Worm (Caenorhabditis elegans): Measurements from ENCODE around the gene lad-2.

The lad-2 gene

ce11 chrIV:2971060-2971459 lies 7.2 kb downstream of the lad-2 start:
- no peak for TF ChIP-seq lin-11 (tag; optimal IDR thresholded peaks at IDR 0.05)
- TF ChIP-seq nhr-237 (tag; optimal IDR thresholded peaks at IDR 0.05), result no peak
- TF ChIP-seq nhr-23 (tag; optimal IDR thresholded peaks at IDR 0.05), result no peak
- no peak for TF ChIP-seq nhr-6 (tag; optimal IDR thresholded peaks at IDR 0.05)
- TF ChIP-seq lsy-2 (tag; optimal IDR thresholded peaks at IDR 0.05), result no peak
- TF ChIP-seq crh-2 (tag; optimal IDR thresholded peaks at IDR 0.05), result no peak
- no peak for TF ChIP-seq ceh-16 (tag; optimal IDR thresholded peaks at IDR 0.05)
- TF ChIP-seq nhr-21 (tag; optimal IDR thresholded peaks at IDR 0.05), result no peak
- no peak for TF ChIP-seq F13H6.1 (tag; optimal IDR thresholded peaks at IDR 0.05)
- no peak for TF ChIP-seq aly-2 (tag; optimal IDR thresholded peaks at IDR 0.05)
- TF ChIP-seq alr-1 (tag; optimal IDR thresholded peaks at IDR 0.05), result no peak
- no peak for TF ChIP-seq nhr-25 (tag; optimal IDR thresholded peaks at IDR 0.05)
- no peak for TF ChIP-seq nhr-12 (tag; optimal IDR thresholded peaks at IDR 0.05)
- no peak for TF ChIP-seq mdl-1 (tag; optimal IDR thresholded peaks at IDR 0.05)
- no peak for TF ChIP-seq unc-62 (GFP tag; optimal IDR thresholded peaks at IDR 0.05)
- TF ChIP-seq dmd-4 (tag; optimal IDR thresholded peaks at IDR 0.05), result no peak

- no peak for TF ChIP-seq lin-13 (GFP tag; optimal IDR thresholded peaks at IDR 0.05)
- TF ChIP-seq gmeb-1 (tag; optimal IDR thresholded peaks at IDR 0.05), result no peak
- TF ChIP-seq sma-3 (GFP tag; optimal IDR thresholded peaks at IDR 0.05), result no peak
- no peak for TF ChIP-seq F13H6.1 (tag; optimal IDR thresholded peaks at IDR 0.05)
- TF ChIP-seq nhr-129 (tag; optimal IDR thresholded peaks at IDR 0.05), result no peak
- TF ChIP-seq aly-2 (tag; optimal IDR thresholded peaks at IDR 0.05), result no peak
- no peak for TF ChIP-seq nhr-23 (tag; optimal IDR thresholded peaks at IDR 0.05)
- no peak for TF ChIP-seq ceh-82 (tag; optimal IDR thresholded peaks at IDR 0.05)
Measured at ce11 chrIV:2969399-2969990, 8.8 kb downstream of the lad-2 start, which contains the start of gene Y54G2A.57. TSS of gene Y54G2A.57 (plus strand) at chrIV:2969940.

DNA sequence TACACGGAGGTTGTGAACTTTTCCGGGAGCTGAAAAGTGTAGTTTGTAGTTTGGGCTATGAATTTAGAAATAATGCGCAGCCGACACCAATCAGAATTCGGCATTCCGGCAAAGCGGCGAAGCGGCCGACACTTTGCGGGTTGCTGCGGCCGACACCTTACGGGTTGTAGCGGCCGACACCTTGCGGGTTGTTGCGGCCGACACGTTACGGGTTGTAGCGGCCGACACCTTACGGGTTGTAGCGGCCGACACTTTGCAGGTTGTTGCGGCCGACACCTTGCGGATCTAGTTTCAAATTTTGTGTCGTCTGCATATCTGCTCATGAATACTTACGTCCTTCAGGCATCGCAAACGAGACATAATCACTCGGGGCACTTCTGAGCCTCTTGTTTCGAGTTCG lies 11.4 kb downstream of the lad-2 start:
- no peak for TF ChIP-seq sma-9 (GFP tag; optimal IDR thresholded peaks at IDR 0.05)
- no peak for TF ChIP-seq sma-9 (tag; optimal IDR thresholded peaks at IDR 0.05)
- no peak for TF ChIP-seq ceh-16 (tag; optimal IDR thresholded peaks at IDR 0.05)
- TF ChIP-seq peb-1 (tag; optimal IDR thresholded peaks at IDR 0.05), result no peak
- TF ChIP-seq elt-3 (tag; optimal IDR thresholded peaks at IDR 0.05), result no peak
- no peak for TF ChIP-seq skn-1 (tag; optimal IDR thresholded peaks at IDR 0.05)
- TF ChIP-seq unc-62 (GFP tag; optimal IDR thresholded peaks at IDR 0.05), result no peak
- no peak for TF ChIP-seq egl-27 (tag; optimal IDR thresholded peaks at IDR 0.05)
- no peak for TF ChIP-seq nhr-23 (tag; optimal IDR thresholded peaks at IDR 0.05)
- no peak for TF ChIP-seq Y55F3AM.14 (GFP tag; optimal IDR thresholded peaks at IDR 0.05)
- TF ChIP-seq lin-39 (tag; optimal IDR thresholded peaks at IDR 0.05), result no peak
- TF ChIP-seq gmeb-1 (tag; optimal IDR thresholded peaks at IDR 0.05), result no peak
- no peak for TF ChIP-seq ztf-1 (GFP tag; conservative IDR thresholded peaks at IDR 0.05)
- no peak for TF ChIP-seq nhr-10 (tag; optimal IDR thresholded peaks at IDR 0.05)
- no peak for TF ChIP-seq mab-5 (tag; optimal IDR thresholded peaks at IDR 0.05)
- TF ChIP-seq alr-1 (tag; optimal IDR thresholded peaks at IDR 0.05), result no peak
- TF ChIP-seq ama-1 (optimal IDR thresholded peaks at IDR 0.05), result no peak
- no peak for TF ChIP-seq crh-2 (tag; optimal IDR thresholded peaks at IDR 0.05)
- no peak for TF ChIP-seq unc-39 (tag; optimal IDR thresholded peaks at IDR 0.05)

DNA sequence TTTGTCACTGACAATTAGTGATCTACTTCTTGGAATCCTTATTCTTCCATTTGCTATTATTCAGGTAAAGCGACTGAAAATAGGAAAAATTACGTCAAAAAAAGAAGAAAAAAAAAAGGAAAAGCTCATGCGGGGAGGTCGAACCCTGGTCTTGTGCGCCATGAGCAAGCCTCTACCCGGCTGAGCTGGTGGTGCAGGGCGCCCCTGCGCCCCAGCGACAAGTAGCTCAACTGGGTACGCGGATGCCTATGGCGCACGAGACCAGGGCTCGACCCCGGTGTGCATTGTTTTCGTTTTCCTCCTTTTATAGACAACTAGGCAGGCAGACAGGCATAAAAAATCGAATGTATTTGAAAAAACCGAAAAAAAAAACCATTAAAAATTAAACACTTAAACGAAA lies 18.0 kb downstream of the lad-2 start:
- TF ChIP-seq lin-13 (GFP tag; optimal IDR thresholded peaks at IDR 0.05), result no peak
- no peak for TF ChIP-seq R02D3.7 (tag; optimal IDR thresholded peaks at IDR 0.05)
- TF ChIP-seq nhr-12 (tag; optimal IDR thresholded peaks at IDR 0.05), result no peak
- no peak for TF ChIP-seq ztf-4 (tag; optimal IDR thresholded peaks at IDR 0.05)
- no peak for TF ChIP-seq lsy-2 (tag; optimal IDR thresholded peaks at IDR 0.05)
- TF ChIP-seq lin-11 (tag; optimal IDR thresholded peaks at IDR 0.05), result no peak
- no peak for TF ChIP-seq elt-3 (tag; optimal IDR thresholded peaks at IDR 0.05)
- no peak for TF ChIP-seq sma-3 (GFP tag; optimal IDR thresholded peaks at IDR 0.05)
- no peak for TF ChIP-seq nhr-25 (tag; optimal IDR thresholded peaks at IDR 0.05)
- no peak for TF ChIP-seq ZK546.5 (tag; optimal IDR thresholded peaks at IDR 0.05)
- no peak for TF ChIP-seq nhr-21 (tag; optimal IDR thresholded peaks at IDR 0.05)
- TF ChIP-seq alr-1 (tag; optimal IDR thresholded peaks at IDR 0.05), result no peak
- no peak for TF ChIP-seq gmeb-1 (tag; optimal IDR thresholded peaks at IDR 0.05)
- TF ChIP-seq fos-1 (tag; optimal IDR thresholded peaks at IDR 0.05), result no peak
- TF ChIP-seq ceh-82 (tag; optimal IDR thresholded peaks at IDR 0.05), result no peak

All from whole organism, L2 larva.